Worm (Caenorhabditis elegans) whole organism, young adult: ENCODE measurements around the gene exos-4.2.

Experiments used
- C06A6.2 ChIP-seq: fragments of 200-800 bp; sonication (Bioruptor generic); conservative IDR thresholded peaks from 2 replicates; pipeline ENCODE4 v1.3.6; 2022; ENCODE audit warnings: missing genetic modification characterization, missing compliant biosample characterization
- F10E7.11 ChIP-seq: sonication (generic microtip); optimal IDR thresholded peaks from 2 replicates; lab custom pipeline; 2017; ENCODE audit warnings: mild to moderate bottlenecking, missing genetic modification characterization, moderate library complexity, missing compliant biosample characterization
- F33H1.4 ChIP-seq: fragments of 200-800 bp; sonication (Bioruptor generic); IDR thresholded peaks from 2 replicates; pipeline ENCODE4 v1.3.6; 2022; ENCODE audit warnings: missing genetic modification reagents, missing genetic modification characterization, missing compliant biosample characterization
- K11D2.4 ChIP-seq: fragments of 200-800 bp; sonication (Bioruptor generic); IDR thresholded peaks from 2 replicates; pipeline ENCODE4 v1.3.6; 2022; ENCODE audit warnings: missing genetic modification reagents, missing genetic modification characterization, missing compliant biosample characterization
- Y53F4B.3 ChIP-seq: fragments of 200-800 bp; sonication (Bioruptor generic); IDR thresholded peaks from 2 replicates; pipeline ENCODE4 v1.3.6; 2022; ENCODE audit warnings: missing genetic modification reagents, missing genetic modification characterization, missing compliant biosample characterization
- ZK185.1 ChIP-seq: sonication (generic microtip); optimal IDR thresholded peaks from 2 replicates; lab custom pipeline; 2016; ENCODE audit warnings: mild to moderate bottlenecking, missing genetic modification characterization, missing compliant biosample characterization; ENCODE audit not compliant: poor library complexity, severe bottlenecking
- aptf-2 ChIP-seq: fragments of 200-800 bp; sonication (Bioruptor generic); conservative IDR thresholded peaks from 2 replicates; pipeline ENCODE4 v1.3.6; 2022; ENCODE audit warnings: missing genetic modification reagents, missing genetic modification characterization, missing compliant biosample characterization
- attf-3 ChIP-seq: fragments of 200-800 bp; sonication (Bioruptor generic); conservative IDR thresholded peaks from 2 replicates; pipeline ENCODE4 v1.3.6; 2022; ENCODE audit warnings: missing genetic modification reagents, missing genetic modification characterization, missing compliant biosample characterization
- attf-5 ChIP-seq: fragments of 200-800 bp; sonication (Bioruptor generic); optimal IDR thresholded peaks from 2 replicates; lab custom pipeline; 2018; ENCODE audit warnings: mild to moderate bottlenecking, missing genetic modification characterization, missing compliant biosample characterization
- ccch-3 ChIP-seq: fragments of 200-800 bp; sonication (Bioruptor generic); optimal IDR thresholded peaks from 2 replicates; lab custom pipeline; 2018; ENCODE audit warnings: mild to moderate bottlenecking, missing genetic modification characterization, missing compliant biosample characterization
- cebp-1 ChIP-seq, 2 experiments: fragments of 200-800 bp in 1 of 2; sonication (Bioruptor generic) in 1 of 2; sonication (generic microtip) in 1 of 2; IDR thresholded peaks in 1 of 2; optimal IDR thresholded peaks in 1 of 2; 2 replicates each; pipeline versions ENCODE4 v1.3.6 to Lab custom; 2017 to 2022; ENCODE audit warnings: missing compliant biosample characterization in 2 of 2, missing genetic modification characterization in 2 of 2, mild to moderate bottlenecking in 1 of 2, missing genetic modification reagents in 1 of 2, moderate library complexity in 1 of 2
- cebp-2 ChIP-seq: fragments of 200-800 bp; sonication (Bioruptor generic); IDR thresholded peaks from 2 replicates; pipeline ENCODE4 v1.3.6; 2022; ENCODE audit warnings: missing genetic modification characterization, missing compliant biosample characterization
- dpl-1 ChIP-seq: fragments of 150-350 bp; optimal IDR thresholded peaks from 2 replicates; lab custom pipeline; 2014; ENCODE audit warnings: missing biosample characterization, missing genetic modification reagents, missing genetic modification characterization
- egrh-3 ChIP-seq: fragments of 200-800 bp; sonication (Bioruptor generic); IDR thresholded peaks from 2 replicates; pipeline ENCODE4 v1.3.6; 2022; ENCODE audit warnings: missing genetic modification reagents, missing genetic modification characterization, missing compliant biosample characterization
- hmg-1.2 ChIP-seq: fragments of 200-800 bp; sonication (Bioruptor generic); IDR thresholded peaks from 2 replicates; pipeline ENCODE4 v1.3.6; 2022; ENCODE audit warnings: missing genetic modification reagents, missing genetic modification characterization, missing compliant biosample characterization
- hmg-20 ChIP-seq: fragments of 200-800 bp; sonication (Bioruptor generic); IDR thresholded peaks from 2 replicates; pipeline ENCODE4 v1.3.6; 2022; ENCODE audit warnings: missing genetic modification reagents, missing genetic modification characterization, missing compliant biosample characterization
- hrde-1 ChIP-seq: sonication (generic microtip); optimal IDR thresholded peaks from 2 replicates; lab custom pipeline; 2016; ENCODE audit warnings: missing genetic modification characterization, mild to moderate bottlenecking, missing compliant biosample characterization, moderate library complexity, missing genotype, missing genetic modification reagents, borderline replicate concordance
- hsf-1 ChIP-seq: fragments of 200-800 bp; sonication (Bioruptor generic); IDR thresholded peaks from 2 replicates; pipeline ENCODE4 v1.3.6; 2022; ENCODE audit warnings: missing genetic modification reagents, missing genetic modification characterization, missing compliant biosample characterization
- lin-54 ChIP-seq: fragments of 200-800 bp; sonication (Bioruptor generic); optimal IDR thresholded peaks from 2 replicates; lab custom pipeline; 2018; ENCODE audit warnings: mild to moderate bottlenecking, missing genetic modification characterization, missing compliant biosample characterization
- madf-10 ChIP-seq: sonication (generic microtip); optimal IDR thresholded peaks from 2 replicates; lab custom pipeline; 2016; ENCODE audit warnings: mild to moderate bottlenecking, missing genetic modification characterization, missing compliant biosample characterization
- madf-6 ChIP-seq: fragments of 200-800 bp; sonication (Bioruptor generic); IDR thresholded peaks from 2 replicates; pipeline ENCODE4 v1.3.6; 2022; ENCODE audit warnings: missing genetic modification reagents, missing genetic modification characterization, missing compliant biosample characterization
- mcd-1 ChIP-seq: fragments of 200-800 bp; sonication (Bioruptor generic); IDR thresholded peaks from 2 replicates; pipeline ENCODE4 v1.3.6; 2022; ENCODE audit warnings: missing genetic modification reagents, missing genetic modification characterization, missing compliant biosample characterization
- mel-28 ChIP-seq: sonication (generic microtip); optimal IDR thresholded peaks from 2 replicates; lab custom pipeline; 2016; ENCODE audit warnings: borderline replicate concordance, mild to moderate bottlenecking, missing genetic modification characterization, missing compliant biosample characterization
- mes-4 ChIP-seq: sonication (generic microtip); optimal IDR thresholded peaks from 2 replicates; lab custom pipeline; 2016; ENCODE audit warnings: missing genotype, missing genetic modification characterization, missing compliant biosample characterization
- mxl-1 ChIP-seq: sonication (generic microtip); optimal IDR thresholded peaks from 2 replicates; lab custom pipeline; 2016; ENCODE audit warnings: missing genetic modification characterization, missing compliant biosample characterization
- nfyb-1 ChIP-seq: fragments of 200-800 bp; sonication (Bioruptor generic); IDR thresholded peaks from 2 replicates; pipeline ENCODE4 v1.3.6; 2022; ENCODE audit warnings: missing genetic modification reagents, missing genetic modification characterization, missing compliant biosample characterization
- nhr-120 ChIP-seq: fragments of 200-800 bp; sonication (Bioruptor generic); IDR thresholded peaks from 2 replicates; pipeline ENCODE4 v1.3.6; 2022; ENCODE audit warnings: missing genetic modification characterization, missing compliant biosample characterization
- nhr-80 ChIP-seq: sonication (generic microtip); optimal IDR thresholded peaks from 2 replicates; lab custom pipeline; 2016; ENCODE audit warnings: missing genetic modification characterization, missing compliant biosample characterization
- nhr-90 ChIP-seq: sonication (generic microtip); optimal IDR thresholded peaks from 2 replicates; lab custom pipeline; 2016; ENCODE audit warnings: missing genotype, mild to moderate bottlenecking, missing genetic modification characterization, missing compliant biosample characterization
- pbrm-1 ChIP-seq: fragments of 200-800 bp; sonication (Bioruptor generic); IDR thresholded peaks from 2 replicates; pipeline ENCODE4 v1.3.6; 2022; ENCODE audit warnings: missing genetic modification reagents, missing genetic modification characterization, missing compliant biosample characterization
- pha-4 ChIP-seq: fragments of 150-350 bp; sonication (generic microtip); optimal IDR thresholded peaks from 2 replicates; lab custom pipeline; 2014; ENCODE audit warnings: missing biosample characterization, missing genetic modification reagents, missing genetic modification characterization
- rcor-1 ChIP-seq: fragments of 200-800 bp; sonication (Bioruptor generic); IDR thresholded peaks from 2 replicates; pipeline ENCODE4 v1.3.6; 2022; ENCODE audit warnings: missing genetic modification reagents, missing genetic modification characterization, missing compliant biosample characterization
- snpc-4 ChIP-seq, 5 experiments: fragments of 150-350 bp in 1 of 5; sonication (generic microtip) in 4 of 5; optimal IDR thresholded peaks; 2 replicates each; lab custom pipeline; 2014 to 2018; ENCODE audit warnings: missing genetic modification characterization in 5 of 5, missing biosample characterization in 3 of 5, antibody characterized with exemption in 2 of 5, mild to moderate bottlenecking in 2 of 5, missing compliant biosample characterization in 2 of 5, missing genotype in 2 of 5, moderate library complexity in 2 of 5, missing genetic modification reagents in 1 of 5
- somi-1 ChIP-seq: fragments of 200-800 bp; sonication (Bioruptor generic); optimal IDR thresholded peaks from 2 replicates; lab custom pipeline; 2018; ENCODE audit warnings: mild to moderate bottlenecking, missing genetic modification characterization, missing compliant biosample characterization
- sptf-2 ChIP-seq: fragments of 200-800 bp; sonication (Bioruptor generic); optimal IDR thresholded peaks from 2 replicates; lab custom pipeline; 2018; ENCODE audit warnings: mild to moderate bottlenecking, missing genetic modification characterization, missing compliant biosample characterization
- tbp1 ChIP-seq: fragments of 200-800 bp; sonication (Bioruptor generic); optimal IDR thresholded peaks from 2 replicates; lab custom pipeline; 2018; ENCODE audit warnings: mild to moderate bottlenecking, missing genetic modification characterization, missing compliant biosample characterization
- zfh-2 ChIP-seq: fragments of 200-800 bp; sonication (Bioruptor generic); conservative IDR thresholded peaks from 2 replicates; pipeline ENCODE4 v1.3.6; 2022; ENCODE audit warnings: missing genetic modification reagents, missing genetic modification characterization, missing compliant biosample characterization
- zim-3 ChIP-seq: sonication (generic microtip); optimal IDR thresholded peaks from 2 replicates; lab custom pipeline; 2017; ENCODE audit warnings: mild to moderate bottlenecking, missing genetic modification characterization, moderate library complexity, missing compliant biosample characterization
- ztf-6 ChIP-seq: fragments of 200-800 bp; sonication (Bioruptor generic); IDR thresholded peaks from 2 replicates; pipeline ENCODE4 v1.3.6; 2022; ENCODE audit warnings: missing genetic modification reagents, missing genetic modification characterization, missing compliant biosample characterization

The exos-4.2 gene

DNA sequence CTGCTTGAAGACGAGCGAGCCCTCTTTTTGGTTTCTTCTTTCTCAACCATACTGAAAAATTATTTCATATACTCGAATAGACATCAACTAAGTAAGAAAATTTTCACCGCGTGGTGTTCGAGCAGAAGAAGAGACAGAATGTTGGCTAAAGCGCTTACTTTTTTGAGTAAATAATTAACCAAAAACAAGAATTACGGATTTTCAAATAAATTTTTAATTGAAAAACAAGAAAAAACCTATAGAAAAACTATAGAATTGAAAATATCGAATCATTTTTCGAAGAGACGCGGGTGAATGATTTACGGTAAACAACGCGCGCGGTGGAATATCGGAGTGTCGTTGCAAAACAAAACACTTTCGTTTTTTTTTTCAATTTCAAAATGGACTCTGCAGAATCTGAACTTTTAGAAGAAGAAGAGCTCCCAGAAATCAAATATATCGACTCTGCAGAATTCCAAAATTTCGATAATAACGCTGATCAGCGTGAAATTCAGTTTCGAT, 6.1 kb upstream of the exos-4.2 start, which contains the start of the genes rnp-5 and tag-51:
TSS of gene rnp-5 (minus strand) at position 51 of the 501 bp plus-strand sequence.
TSS of gene tag-51 (plus strand) at position 363 of the 501 bp plus-strand sequence.
- TF ChIP-seq attf-3 (peak; percentile 89), pha-4 (tag; lab: Kevin White, UChicago) (no peak)

ce11 chrIII:856260-856659, 3.7 kb upstream of the exos-4.2 start, which contains the start of gene K02F3.12:
K02F3.12 (plus strand) TSS chrIII:856560.
- TF ChIP-seq nhr-120 (GFP tag; lab: Robert Waterston, UW) (no peak), zfh-2 (no peak), dpl-1 (GFP tag; lab: Kevin White, UChicago) (no peak), hmg-20 (GFP tag; lab: Robert Waterston, UW) (no peak), madf-6 (GFP tag; lab: Robert Waterston, UW) (no peak), ztf-6 (GFP tag; lab: Robert Waterston, UW) (no peak), K11D2.4 (GFP tag; lab: Robert Waterston, UW) (no peak), ZK185.1 (tag; lab: Kevin White, UChicago) (no peak), Y53F4B.3 (GFP tag; lab: Robert Waterston, UW) (no peak), attf-5 (GFP tag; lab: Kevin White, UChicago) (no peak), mel-28 (tag; lab: Kevin White, UChicago) (no peak), egrh-3 (GFP tag; lab: Robert Waterston, UW) (no peak), nhr-80 (tag; lab: Kevin White, UChicago) (no peak), nfyb-1 (GFP tag; lab: Robert Waterston, UW) (no peak)

DNA sequence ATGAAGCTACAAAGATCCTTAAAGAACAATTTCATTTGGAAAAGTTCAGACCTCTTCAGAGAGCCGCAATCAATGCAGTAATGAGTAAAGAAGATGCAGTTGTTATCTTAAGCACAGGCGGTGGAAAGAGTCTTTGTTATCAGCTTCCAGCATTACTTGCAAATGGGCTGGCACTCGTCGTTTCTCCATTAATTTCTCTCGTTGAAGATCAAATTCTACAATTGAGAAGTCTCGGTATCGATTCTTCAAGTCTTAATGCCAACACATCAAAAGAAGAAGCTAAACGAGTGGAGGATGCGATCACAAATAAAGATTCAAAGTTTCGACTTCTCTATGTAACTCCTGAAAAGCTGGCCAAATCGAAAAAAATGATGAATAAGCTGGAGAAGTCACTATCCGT, 3.1 kb upstream of the exos-4.2 start:
- no peak for TF ChIP-seq ccch-3 (GFP tag; lab: Kevin White, UChicago)
- TF ChIP-seq rcor-1 (GFP tag; lab: Robert Waterston, UW), result no peak
- no peak for TF ChIP-seq mes-4 (tag; lab: Kevin White, UChicago)
- TF ChIP-seq hmg-1.2 (GFP tag; lab: Robert Waterston, UW), result no peak

DNA sequence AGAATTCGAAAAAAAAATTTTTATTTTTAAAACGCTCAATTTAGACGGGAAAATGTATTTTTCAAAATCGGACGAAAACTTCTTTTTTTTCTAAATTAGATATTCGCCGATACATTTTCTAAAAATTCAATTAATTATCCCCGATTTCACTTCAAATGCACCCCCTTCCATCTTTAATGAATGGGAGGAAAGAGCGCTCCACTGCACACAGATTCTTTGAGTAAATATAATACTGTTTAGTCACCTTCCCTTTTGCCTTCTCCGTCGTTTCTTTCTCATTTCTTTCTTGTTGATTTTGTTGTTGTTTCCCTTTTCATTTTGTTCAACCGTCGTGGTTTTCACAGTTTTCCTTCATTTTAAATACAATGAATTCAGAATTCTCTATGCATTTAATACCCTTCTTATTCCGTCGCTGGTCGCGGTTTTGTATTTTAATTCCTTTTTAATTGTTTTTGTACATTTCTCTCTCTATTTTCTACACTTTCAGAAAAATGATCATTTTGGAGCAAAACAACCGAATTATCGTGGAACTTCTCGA, 1.9 kb downstream of the exos-4.2 start, which contains the start of gene arx-4:
TSS of gene arx-4 (plus strand) at position 488 of the 538 bp plus-strand sequence.
- 0 out of 2 replicates have a peak, but pooled peaks have one; percentile 25 for TF ChIP-seq mcd-1 (GFP tag; lab: Robert Waterston, UW)
- no peak for TF ChIP-seq C06A6.2 (GFP tag; lab: Robert Waterston, UW)
- TF ChIP-seq attf-5 (GFP tag; lab: Kevin White, UChicago), result peak; percentile 15
- no peak for TF ChIP-seq aptf-2 (GFP tag; lab: Robert Waterston, UW)

DNA sequence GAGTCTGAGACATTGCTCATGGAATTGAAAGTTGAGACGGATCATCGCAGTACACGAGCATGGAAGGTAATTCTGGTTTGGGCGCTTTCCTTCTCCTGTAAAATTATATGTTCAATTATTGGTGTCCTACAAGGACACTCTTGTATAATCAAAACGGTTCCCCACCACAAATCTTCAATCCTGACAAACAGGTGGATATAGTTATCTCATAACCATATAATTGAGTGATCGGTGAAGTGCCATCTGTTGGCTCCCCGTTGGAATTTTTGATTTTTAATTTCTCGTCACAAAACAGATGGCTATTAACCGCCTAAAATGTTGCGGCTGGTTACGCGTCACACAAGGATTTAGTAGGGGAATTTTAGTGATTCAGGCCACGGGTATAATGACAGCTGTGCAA, 8.9 kb downstream of the exos-4.2 start:
- no peak for TF ChIP-seq snpc-4 (GFP tag; optimal IDR thresholded peaks at IDR 0.05; lab: Kevin White, UChicago)
- no peak for TF ChIP-seq snpc-4 (tag; optimal IDR thresholded peaks at IDR 0.05; lab: Kevin White, UChicago)
- no peak for TF ChIP-seq mxl-1 (tag; lab: Kevin White, UChicago)
- TF ChIP-seq pbrm-1 (GFP tag; lab: Robert Waterston, UW), result no peak
- no peak for TF ChIP-seq zim-3 (tag; lab: Kevin White, UChicago)
- TF ChIP-seq somi-1 (GFP tag; lab: Kevin White, UChicago), result no peak
- TF ChIP-seq hrde-1 (tag; lab: Kevin White, UChicago), result no peak
- TF ChIP-seq K11D2.4 (GFP tag; lab: Robert Waterston, UW), result no peak
- no peak for TF ChIP-seq F10E7.11 (tag; lab: Kevin White, UChicago)
- no peak for TF ChIP-seq F33H1.4 (GFP tag; lab: Robert Waterston, UW)
- TF ChIP-seq rcor-1 (GFP tag; lab: Robert Waterston, UW), result no peak
- no peak for TF ChIP-seq hsf-1
- no peak for TF ChIP-seq tbp1 (GFP tag; lab: Kevin White, UChicago)
- TF ChIP-seq madf-6 (GFP tag; lab: Robert Waterston, UW), result no peak
- TF ChIP-seq cebp-2 (GFP tag; lab: Robert Waterston, UW), result no peak
- no peak for TF ChIP-seq lin-54 (GFP tag; lab: Kevin White, UChicago)
- TF ChIP-seq cebp-1 (GFP tag; IDR thresholded peaks at IDR 0.05; lab: Robert Waterston, UW), result no peak
- no peak for TF ChIP-seq cebp-1 (tag; optimal IDR thresholded peaks at IDR 0.05; lab: Kevin White, UChicago)
- no peak for TF ChIP-seq sptf-2 (GFP tag; lab: Kevin White, UChicago)
- no peak for TF ChIP-seq nhr-90
- no peak for TF ChIP-seq madf-10
